Fruit fly (Drosophila melanogaster): ENCODE measurements around the gene CG5111.

CG5111 gene

DNA sequence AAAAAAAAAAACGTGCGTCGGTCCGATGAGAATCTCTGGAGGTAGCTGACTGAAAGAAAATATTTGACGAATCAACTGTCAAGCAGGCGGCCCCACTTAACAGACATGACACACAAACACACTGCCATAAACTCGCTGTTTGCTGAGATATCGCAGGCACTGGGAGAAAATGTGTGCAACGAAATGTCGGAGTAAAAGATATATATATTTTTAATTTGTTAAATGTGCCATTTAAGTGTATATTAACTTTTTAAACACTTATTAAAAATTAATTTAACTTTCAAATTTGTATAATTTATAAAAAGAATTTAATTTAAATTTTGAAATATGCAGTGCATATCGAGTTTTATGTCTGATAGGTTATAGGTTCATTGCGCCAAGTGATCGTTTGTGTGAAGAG is 17.0 kb upstream of the CG5111 start (continued):
- TF ChIP-seq zf30C (GFP tag; optimal IDR thresholded peaks at IDR 0.05) (peak; percentile 62), Blimp-1 (GFP tag; optimal IDR thresholded peaks at IDR 0.05) (peak; percentile 77), nmo (GFP tag; optimal IDR thresholded peaks at IDR 0.05) (peak; percentile 76), CG18599 (GFP tag; optimal IDR thresholded peaks at IDR 0.05) (peak; percentile 79), Fer2 (tag; optimal IDR thresholded peaks at IDR 0.05) (no peak), nerfin-1 (tag; optimal IDR thresholded peaks at IDR 0.05) (peak; percentile 3), sqz (GFP tag; optimal IDR thresholded peaks at IDR 0.05) (peak; percentile 23), Jarid2 (GFP tag; optimal IDR thresholded peaks at IDR 0.05) (no peak), Sin3A (optimal IDR thresholded peaks at IDR 0.05) (no peak), Dad (GFP tag; optimal IDR thresholded peaks at IDR 0.05) (no peak), gcm (GFP tag; optimal IDR thresholded peaks at IDR 0.05) (peak; percentile 68), fd102C (GFP tag; optimal IDR thresholded peaks at IDR 0.05) (no peak), CG4617 (GFP tag; optimal IDR thresholded peaks at IDR 0.05; ENCODE audit: borderline replicate concordance) (no peak), pfk (GFP tag; optimal IDR thresholded peaks at IDR 0.05) (no peak), CG9727 (GFP tag; optimal IDR thresholded peaks at IDR 0.05) (peak; percentile 79), Tbp (GFP tag; optimal IDR thresholded peaks at IDR 0.05) (no peak), Doc2 (GFP tag; IDR thresholded peaks at IDR 0.05) (no peak), emc (GFP tag; optimal IDR thresholded peaks at IDR 0.05) (no peak), CG4328 (GFP tag; optimal IDR thresholded peaks at IDR 0.05) (peak; percentile 24), CG7839 (tag; optimal IDR thresholded peaks at IDR 0.05) (peak; percentile 77), Awh (GFP tag; IDR thresholded peaks at IDR 0.05) (peak; percentile 40; the same call in 1 of the 2 replicates), CG13424 (tag; optimal IDR thresholded peaks at IDR 0.05) (peak; percentile 36), CG7745 (tag; optimal IDR thresholded peaks at IDR 0.05) (no peak), nom (GFP tag; optimal IDR thresholded peaks at IDR 0.05) (peak; percentile 32), Rfx (GFP tag; IDR thresholded peaks at IDR 0.05) (peak; percentile 65; the same call in 1 of the 2 replicates), CG5953 (GFP tag; IDR thresholded peaks at IDR 0.05) (no peak), crp (GFP tag; optimal IDR thresholded peaks at IDR 0.05) (no peak), CG13775 (GFP tag; optimal IDR thresholded peaks at IDR 0.05) (peak; percentile 39), CG10431 (GFP tag; optimal IDR thresholded peaks at IDR 0.05) (no peak), Dref (GFP tag; IDR thresholded peaks at IDR 0.05) (no peak), NFAT (GFP tag; IDR thresholded peaks at IDR 0.05) (no peak), CG9797 (GFP tag; optimal IDR thresholded peaks at IDR 0.05) (peak; percentile 16), jumu (GFP tag; optimal IDR thresholded peaks at IDR 0.05) (no peak), Med (GFP tag) (peak; percentile 54), ro (GFP tag; IDR thresholded peaks at IDR 0.05) (peak; percentile 12; the same call in 1 of the 2 replicates), TFAM (GFP tag; optimal IDR thresholded peaks at IDR 0.05) (no peak), Aef1 (GFP tag; IDR thresholded peaks at IDR 0.05) (peak; percentile 52; the same call in 2 of the 3 replicates), vnd (GFP tag; IDR thresholded peaks at IDR 0.05; ENCODE audit: partially characterized antibody) (no peak), tll (GFP tag; optimal IDR thresholded peaks at IDR 0.05) (no peak), bcd (GFP tag; optimal IDR thresholded peaks at IDR 0.05) (peak; percentile 60), salm (tag; optimal IDR thresholded peaks at IDR 0.05) (peak; percentile 27), H15 (GFP tag; IDR thresholded peaks at IDR 0.05) (no peak), CG11085 (GFP tag; IDR thresholded peaks at IDR 0.05) (no peak), CG9876 (GFP tag; optimal IDR thresholded peaks at IDR 0.05) (no peak), Lhr (GFP tag; optimal IDR thresholded peaks at IDR 0.05) (no peak), sens (GFP tag) (no peak), C15 (GFP tag; IDR thresholded peaks at IDR 0.05) (no peak), CG18619 (GFP tag; optimal IDR thresholded peaks at IDR 0.05) (no peak), Ptx1 (GFP tag; IDR thresholded peaks at IDR 0.05) (peak; percentile 57; the same call in 1 of the 2 replicates), Oli (tag; optimal IDR thresholded peaks at IDR 0.05) (peak; percentile 44), sens-2 (GFP tag; IDR thresholded peaks at IDR 0.05) (no peak)

Data from whole organism, embryonic.